Fruit fly (Drosophila melanogaster): ENCODE results near the gene CG18744.

DNA sequence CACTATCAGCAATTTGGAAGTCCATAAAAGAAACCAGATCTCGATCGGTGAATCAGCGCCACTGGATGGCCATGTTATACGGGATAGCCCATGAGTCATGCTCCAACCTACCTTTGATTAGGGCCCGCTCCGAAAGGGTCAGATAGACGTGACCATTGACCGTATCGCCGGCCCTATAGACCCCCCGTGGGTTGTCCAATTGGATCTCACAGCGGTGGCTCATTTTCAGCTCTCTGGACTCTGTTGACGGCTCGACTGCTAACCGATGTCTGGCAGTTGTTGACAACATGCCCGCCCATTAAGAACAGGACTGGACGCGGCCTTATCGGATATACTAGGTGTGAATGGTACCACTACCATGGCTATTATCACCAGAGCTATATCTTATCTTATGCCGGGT is at the start of gene CG18744:
- no peak for TF ChIP-seq CG12605 (GFP tag; IDR thresholded peaks at IDR 0.05)
- no peak for TF ChIP-seq CG32121 (GFP tag; IDR thresholded peaks at IDR 0.05)
